Worm (Caenorhabditis elegans) whole organism, L4 larva: ENCODE results near the gene T09F3.4.

Experiments
- F26F4.8 ChIP-seq: fragments of 200-800 bp; sonication (Bioruptor generic); conservative IDR thresholded peaks from 2 replicates; pipeline ENCODE4 v1.3.6; 2022; ENCODE audit warnings: missing genetic modification characterization, missing compliant biosample characterization
- F37D6.2 ChIP-seq: sonication (generic microtip); optimal IDR thresholded peaks from 2 replicates; lab custom pipeline; 2016; ENCODE audit warnings: mild to moderate bottlenecking, missing genetic modification characterization, missing compliant biosample characterization
- F49E8.2 ChIP-seq: sonication (generic microtip); optimal IDR thresholded peaks from 2 replicates; lab custom pipeline; 2016; ENCODE audit warnings: missing compliant biosample characterization, mild to moderate bottlenecking, missing genetic modification characterization, borderline replicate concordance
- R02D3.7 ChIP-seq: fragments of 150-350 bp; sonication (generic microtip); optimal IDR thresholded peaks from 3 replicates; lab custom pipeline; 2014; ENCODE audit warnings: missing biosample characterization, missing genetic modification characterization
- T26A8.4 ChIP-seq: fragments of 200-800 bp; sonication (Bioruptor generic); IDR thresholded peaks from 2 replicates; pipeline ENCODE4 v1.3.6; 2022; ENCODE audit warnings: missing genetic modification characterization, missing compliant biosample characterization
- Y48G9A.11 ChIP-seq: fragments of 200-800 bp; sonication (Bioruptor generic); IDR thresholded peaks from 2 replicates; pipeline ENCODE4 v1.3.6; 2022; ENCODE audit warnings: missing genetic modification reagents, missing genetic modification characterization, missing compliant biosample characterization
- Y75B8A.6 ChIP-seq: fragments of 200-800 bp; sonication (Bioruptor generic); IDR thresholded peaks from 2 replicates; pipeline ENCODE4 v1.3.6; 2022; ENCODE audit warnings: missing genetic modification reagents, missing genetic modification characterization, missing compliant biosample characterization
- ZK546.5 ChIP-seq, 2 experiments: sonication (generic microtip); optimal IDR thresholded peaks; 2 replicates each; lab custom pipeline; 2017; ENCODE audit warnings: missing biosample characterization in 2 of 2, missing genetic modification characterization in 2 of 2
- aly-2 ChIP-seq: sonication (generic microtip); optimal IDR thresholded peaks from 2 replicates; lab custom pipeline; 2018; ENCODE audit warnings: missing biosample characterization, missing genetic modification characterization
- ama-1 ChIP-seq: fragments of 150-350 bp; optimal IDR thresholded peaks from 2 replicates; lab custom pipeline; 2014; ENCODE audit warnings: inconsistent platforms, mixed read lengths
- ceh-62 ChIP-seq: sonication (generic microtip); optimal IDR thresholded peaks from 2 replicates; lab custom pipeline; 2017; ENCODE audit warnings: missing biosample characterization, missing genetic modification characterization
- ces-1 ChIP-seq: fragments of 150-350 bp; sonication (generic microtip); optimal IDR thresholded peaks from 4 replicates; lab custom pipeline; 2014; ENCODE audit warnings: missing biosample characterization, missing genetic modification reagents, missing genetic modification characterization
- cey-2 ChIP-seq: sonication (generic microtip); optimal IDR thresholded peaks from 3 replicates; lab custom pipeline; 2017; ENCODE audit warnings: missing genetic modification characterization, mild to moderate bottlenecking, missing compliant biosample characterization, antibody characterized with exemption, borderline replicate concordance; ENCODE audit not compliant: insufficient read depth
- ctbp-1 ChIP-seq: fragments of 200-800 bp; sonication (Bioruptor generic); IDR thresholded peaks from 2 replicates; pipeline ENCODE4 v1.3.6; 2022; ENCODE audit warnings: missing genetic modification reagents, missing genetic modification characterization, missing compliant biosample characterization
- daf-16 ChIP-seq, 3 experiments: sonication (generic microtip); optimal IDR thresholded peaks; 2 replicates each; lab custom pipeline; 2016 to 2017; ENCODE audit warnings: missing genetic modification characterization in 3 of 3, missing genetic modification reagents in 3 of 3, mild to moderate bottlenecking in 2 of 3, missing compliant biosample characterization in 2 of 3, missing biosample characterization in 1 of 3, moderate library complexity in 1 of 3
- dmd-9 ChIP-seq: fragments of 200-800 bp; sonication (Bioruptor generic); IDR thresholded peaks from 2 replicates; pipeline ENCODE4 v1.3.6; 2022; ENCODE audit warnings: missing genetic modification reagents, missing genetic modification characterization, missing compliant biosample characterization
- dve-1 ChIP-seq: sonication (generic microtip); optimal IDR thresholded peaks from 2 replicates; lab custom pipeline; 2017; ENCODE audit warnings: antibody characterized with exemption, mild to moderate bottlenecking, missing genetic modification characterization, missing compliant biosample characterization; ENCODE audit not compliant: insufficient read depth
- egl-43 ChIP-seq: fragments of 200-800 bp; sonication (Bioruptor generic); IDR thresholded peaks from 2 replicates; pipeline ENCODE4 v1.3.6; 2022; ENCODE audit warnings: missing genetic modification reagents, missing genetic modification characterization, missing compliant biosample characterization
- hif-1 ChIP-seq, 2 experiments: sonication (generic microtip); optimal IDR thresholded peaks; 2 replicates each; lab custom pipeline; 2016 to 2017; ENCODE audit warnings: missing compliant biosample characterization in 2 of 2, missing genetic modification characterization in 2 of 2, missing genetic modification reagents in 2 of 2, missing genotype in 2 of 2, mild to moderate bottlenecking in 1 of 2
- jun-1 ChIP-seq: fragments of 150-350 bp; optimal IDR thresholded peaks from 2 replicates; lab custom pipeline; 2014; ENCODE audit warnings: missing biosample characterization, missing genetic modification reagents, missing genetic modification characterization
- lim-7 ChIP-seq: fragments of 200-800 bp; sonication (Bioruptor generic); IDR thresholded peaks from 2 replicates; pipeline ENCODE4 v1.3.6; 2022; ENCODE audit warnings: missing genetic modification characterization, missing compliant biosample characterization
- lin-1 ChIP-seq: fragments of 200-800 bp; sonication (Bioruptor generic); IDR thresholded peaks from 2 replicates; pipeline ENCODE4 v1.3.6; 2022; ENCODE audit warnings: missing genetic modification reagents, missing genetic modification characterization, missing compliant biosample characterization
- lin-13 ChIP-seq: fragments of 150-350 bp; optimal IDR thresholded peaks from 2 replicates; lab custom pipeline; 2014; ENCODE audit warnings: missing biosample characterization, missing genetic modification reagents, missing genetic modification characterization
- lin-39 ChIP-seq: fragments of 150-350 bp; optimal IDR thresholded peaks from 2 replicates; lab custom pipeline; 2014; ENCODE audit warnings: missing biosample characterization, missing genetic modification reagents, missing genetic modification characterization
- lir-3 ChIP-seq: sonication (generic microtip); optimal IDR thresholded peaks from 2 replicates; lab custom pipeline; 2016; ENCODE audit warnings: mild to moderate bottlenecking, missing genetic modification characterization, missing compliant biosample characterization
- madf-5 ChIP-seq, 2 experiments: fragments of 200-800 bp; sonication (Bioruptor generic); IDR thresholded peaks; 2 replicates each; pipeline ENCODE4 v1.3.6; 2022; ENCODE audit warnings: missing compliant biosample characterization in 2 of 2, missing genetic modification characterization in 2 of 2
- mdl-1 ChIP-seq, 2 experiments: fragments of 150-350 bp in 1 of 2; sonication (generic microtip) in 1 of 2; optimal IDR thresholded peaks; 2 replicates each; lab custom pipeline; 2014 to 2017; ENCODE audit warnings: missing biosample characterization in 2 of 2, missing genetic modification characterization in 2 of 2
- mep-1 ChIP-seq: fragments of 150-350 bp; sonication (generic microtip); optimal IDR thresholded peaks from 3 replicates; lab custom pipeline; 2014; ENCODE audit warnings: missing biosample characterization, missing genetic modification characterization
- mes-2 ChIP-seq: sonication (generic microtip); optimal IDR thresholded peaks from 2 replicates; lab custom pipeline; 2016; ENCODE audit warnings: missing genotype, mild to moderate bottlenecking, missing genetic modification characterization, missing compliant biosample characterization; ENCODE audit not compliant: poor library complexity, severe bottlenecking
- nhr-28 ChIP-seq: fragments of 150-350 bp; optimal IDR thresholded peaks from 2 replicates; lab custom pipeline; 2014; ENCODE audit warnings: missing biosample characterization, missing genetic modification characterization
- nhr-41 ChIP-seq: fragments of 200-800 bp; sonication (Bioruptor generic); IDR thresholded peaks from 2 replicates; pipeline ENCODE4 v1.3.6; 2022; ENCODE audit warnings: missing genetic modification reagents, missing genetic modification characterization, missing compliant biosample characterization
- nhr-76 ChIP-seq: fragments of 150-350 bp; optimal IDR thresholded peaks from 2 replicates; lab custom pipeline; 2014; ENCODE audit warnings: missing biosample characterization, missing genetic modification characterization
- pha-4 ChIP-seq, 2 experiments: fragments of 150-350 bp in 1 of 2; fragments of 200-800 bp in 1 of 2; sonication (Bioruptor generic) in 1 of 2; IDR thresholded peaks in 1 of 2; optimal IDR thresholded peaks in 1 of 2; 2 replicates each; pipeline versions ENCODE4 v1.3.6 to Lab custom; 2014 to 2022; ENCODE audit warnings: missing genetic modification characterization in 2 of 2, missing genetic modification reagents in 2 of 2, missing biosample characterization in 1 of 2, missing compliant biosample characterization in 1 of 2
- skn-1 ChIP-seq: fragments of 150-350 bp; optimal IDR thresholded peaks from 2 replicates; lab custom pipeline; 2014; ENCODE audit warnings: missing biosample characterization, missing genetic modification characterization
- snpc-4 ChIP-seq: fragments of 150-350 bp; optimal IDR thresholded peaks from 2 replicates; lab custom pipeline; 2014; ENCODE audit warnings: missing biosample characterization, missing genetic modification characterization
- spr-3 ChIP-seq: fragments of 200-800 bp; sonication (Bioruptor generic); optimal IDR thresholded peaks from 2 replicates; lab custom pipeline; 2018; ENCODE audit warnings: mild to moderate bottlenecking, missing genetic modification characterization, missing compliant biosample characterization
- tra-1 ChIP-seq: fragments of 200-800 bp; sonication (Bioruptor generic); IDR thresholded peaks from 2 replicates; pipeline ENCODE4 v1.3.6; 2022; ENCODE audit warnings: missing genetic modification reagents, missing genetic modification characterization, missing compliant biosample characterization
- unc-39 ChIP-seq: sonication (generic microtip); optimal IDR thresholded peaks from 2 replicates; lab custom pipeline; 2017; ENCODE audit warnings: missing biosample characterization, missing genetic modification characterization
- unc-62 ChIP-seq, 3 experiments: fragments of 150-350 bp in 1 of 3; sonication (generic microtip); optimal IDR thresholded peaks in 2 of 3; peaks in 1 of 3; 1 replicate in 1 of 3; 2 replicates in 2 of 3; lab custom pipeline; 2014 to 2017; ENCODE audit warnings: missing biosample characterization in 3 of 3, missing genetic modification characterization in 3 of 3, missing genetic modification reagents in 3 of 3, missing genotype in 1 of 3
- zip-2 ChIP-seq: fragments of 150-350 bp; optimal IDR thresholded peaks from 2 replicates; lab custom pipeline; 2014; ENCODE audit warnings: missing biosample characterization, missing genetic modification characterization
- ztf-11 ChIP-seq: fragments of 150-350 bp; optimal IDR thresholded peaks from 2 replicates; lab custom pipeline; 2014; ENCODE audit warnings: missing biosample characterization, missing genetic modification characterization
- ztf-7 ChIP-seq: fragments of 150-350 bp; optimal IDR thresholded peaks from 2 replicates; lab custom pipeline; 2014; ENCODE audit warnings: missing biosample characterization, missing genetic modification characterization

T09F3.4 gene

DNA sequence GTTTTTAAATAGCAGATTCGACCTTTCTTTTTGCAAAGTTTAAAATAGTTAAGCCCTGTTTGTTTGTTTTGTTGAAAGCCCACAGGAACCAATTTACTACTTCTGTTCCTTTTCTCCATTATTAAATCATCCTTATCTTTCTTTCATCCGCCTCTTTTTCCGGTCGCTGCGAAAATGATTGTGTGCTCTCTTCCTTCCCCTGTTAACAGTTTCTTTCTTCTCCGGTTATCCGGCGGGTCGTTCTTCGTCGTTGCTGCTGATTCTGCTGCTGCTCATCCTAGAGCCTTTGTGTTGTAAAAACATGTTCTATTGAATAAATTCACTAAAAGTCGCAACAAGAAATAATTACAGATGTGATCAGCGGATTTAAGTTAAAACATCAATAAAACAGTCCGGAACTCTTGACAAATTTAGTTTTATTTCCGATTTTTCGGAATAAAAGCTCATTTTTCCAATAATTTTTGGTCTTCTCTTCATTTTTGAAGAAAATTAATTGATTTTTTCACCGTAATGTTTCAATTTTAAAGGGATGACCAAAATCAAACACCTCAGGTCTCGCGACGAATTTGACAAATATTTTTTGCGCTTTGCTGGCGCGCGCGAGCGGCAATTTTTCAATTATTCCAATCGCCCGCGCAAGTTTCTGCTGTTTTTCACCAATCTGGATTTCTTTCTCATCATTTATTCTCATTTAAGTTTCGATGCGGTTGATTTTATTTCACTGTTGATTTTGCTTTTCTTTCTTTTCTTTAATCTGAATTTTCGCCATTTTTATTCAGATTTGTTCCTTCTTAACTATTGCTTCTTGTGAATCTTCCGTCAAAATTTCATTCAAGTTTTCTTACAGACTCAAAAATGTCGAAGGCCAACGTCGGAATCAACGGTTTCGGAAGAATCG is 2.0 kb upstream of the T09F3.4 start, which contains the start of gene gpd-1 (continued):
- no peak for TF ChIP-seq F37D6.2 (tag; lab: Kevin White, UChicago)
- TF ChIP-seq ceh-62 (tag; lab: Kevin White, UChicago): no peak
- no peak for TF ChIP-seq skn-1
- no peak for TF ChIP-seq nhr-76 (tag; lab: Kevin White, UChicago)
- no peak for TF ChIP-seq cey-2
- no peak for TF ChIP-seq egl-43
- no peak for TF ChIP-seq lin-1 (GFP tag; lab: Robert Waterston, UW)
- no peak for TF ChIP-seq ctbp-1 (GFP tag; lab: Robert Waterston, UW)
- no peak for TF ChIP-seq Y75B8A.6
- peak; percentile 19 for TF ChIP-seq spr-3 (GFP tag; lab: Kevin White, UChicago)
- TF ChIP-seq, all 104 proteins: peak for 16

DNA sequence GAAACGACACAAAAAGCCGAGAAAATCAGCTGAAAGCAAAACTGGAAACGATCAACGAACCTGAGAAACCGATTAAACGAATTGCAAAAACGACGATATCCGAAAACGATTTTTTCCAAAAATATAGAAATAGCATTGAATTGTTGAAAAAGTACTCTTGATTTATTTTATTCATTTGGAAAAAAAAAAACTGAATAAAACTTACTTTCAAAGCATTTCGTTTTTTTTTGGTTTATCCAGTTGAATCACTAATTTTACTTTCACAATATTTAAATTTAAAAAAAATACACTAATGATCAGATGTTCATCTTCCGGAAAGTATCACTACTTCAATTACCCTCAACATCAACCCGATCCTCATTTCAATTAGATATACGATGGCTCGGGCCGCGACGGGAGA is 1.1 kb downstream of the T09F3.4 start, which contains the start of gene T09F3.5:
Gene T09F3.5 (plus strand): TSS at position 301 of the 400 bp plus-strand sequence.
- TF ChIP-seq F49E8.2 (tag; lab: Kevin White, UChicago): no peak
- no peak for TF ChIP-seq pha-4 (GFP tag; IDR thresholded peaks at IDR 0.05; lab: Robert Waterston, UW)
- TF ChIP-seq pha-4 (tag; optimal IDR thresholded peaks at IDR 0.05; lab: Kevin White, UChicago): no peak
- no peak for TF ChIP-seq zip-2 (tag; lab: Kevin White, UChicago)
- no peak for TF ChIP-seq mes-2 (tag; lab: Kevin White, UChicago)
- TF ChIP-seq egl-43: no peak
- TF ChIP-seq lin-13 (GFP tag; lab: Kevin White, UChicago): no peak
- TF ChIP-seq ztf-7: no peak

DNA sequence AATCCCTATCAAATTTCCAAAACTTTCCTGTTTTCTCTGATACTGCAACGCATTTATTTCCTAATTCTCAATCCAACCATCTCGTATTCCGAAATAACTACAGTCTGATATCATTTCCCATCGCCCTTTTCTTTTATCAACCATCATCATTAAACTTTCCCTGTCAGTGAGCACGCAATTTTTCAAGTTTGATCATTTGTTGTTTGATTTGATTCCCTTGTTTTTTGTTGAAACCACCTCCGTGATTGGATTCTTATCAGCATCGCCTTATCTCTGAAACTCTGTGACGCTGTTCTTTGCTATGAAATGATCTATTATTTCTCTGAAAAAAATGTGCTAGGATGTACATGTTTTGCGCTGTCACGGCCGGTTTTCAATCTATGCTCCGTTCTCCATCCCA is 7.5 kb downstream of the T09F3.4 start:
- TF ChIP-seq unc-39 (tag; lab: Kevin White, UChicago) (no peak), unc-62 (GFP tag; optimal IDR thresholded peaks at IDR 0.05 in 1 of 2; lab: Kevin White, UChicago) (peak in 1 of 2 experiments; percentile 62), unc-62 (tag; optimal IDR thresholded peaks at IDR 0.05; lab: Kevin White, UChicago) (no peak), mes-2 (tag; lab: Kevin White, UChicago) (no peak), snpc-4 (no peak), Y48G9A.11 (GFP tag; lab: Robert Waterston, UW) (no peak), pha-4 (GFP tag; IDR thresholded peaks at IDR 0.05; lab: Robert Waterston, UW) (no peak), pha-4 (tag; optimal IDR thresholded peaks at IDR 0.05; lab: Kevin White, UChicago) (no peak), T26A8.4 (GFP tag; lab: Robert Waterston, UW) (no peak), lin-39 (tag; lab: Kevin White, UChicago) (no peak), ztf-11 (tag; lab: Kevin White, UChicago) (no peak), dmd-9 (GFP tag; lab: Robert Waterston, UW) (no peak), R02D3.7 (no peak), hif-1 (tag; optimal IDR thresholded peaks at IDR 0.05; lab: Kevin White, UChicago) (no peak), mep-1 (tag; lab: Kevin White, UChicago) (no peak), lin-13 (GFP tag; lab: Kevin White, UChicago) (no peak), nhr-41 (no peak), F49E8.2 (tag; lab: Kevin White, UChicago) (no peak), ces-1 (GFP tag; lab: Kevin White, UChicago) (no peak), lir-3 (tag; lab: Kevin White, UChicago) (no peak), dve-1 (tag; lab: Kevin White, UChicago) (peak; percentile 47), ZK546.5 (tag; optimal IDR thresholded peaks at IDR 0.05; lab: Kevin White, UChicago) (no peak), ama-1 (lab: Kevin White, UChicago) (no peak), aly-2 (tag; lab: Kevin White, UChicago) (no peak), daf-16 (GFP tag; optimal IDR thresholded peaks at IDR 0.05; lab: Kevin White, UChicago) (no peak), daf-16 (tag; optimal IDR thresholded peaks at IDR 0.05; lab: Kevin White, UChicago) (peak; percentile 85), tra-1 (GFP tag; lab: Robert Waterston, UW) (peak; percentile 57; the same call in 1 of the 2 replicates), ztf-7 (no peak), Y75B8A.6 (no peak), ceh-62 (tag; lab: Kevin White, UChicago) (no peak), madf-5 (GFP tag; IDR thresholded peaks at IDR 0.05; lab: Robert Waterston, UW) (no peak), mdl-1 (tag; optimal IDR thresholded peaks at IDR 0.05; lab: Kevin White, UChicago) (no peak), lim-7 (GFP tag; lab: Robert Waterston, UW) (no peak), nhr-28 (tag; lab: Kevin White, UChicago) (peak; percentile 82), F26F4.8 (GFP tag; lab: Robert Waterston, UW) (no peak), jun-1 (no peak), lin-1 (GFP tag; lab: Robert Waterston, UW) (no peak; the same call in 1 of the 2 replicates)
